Worm (Caenorhabditis elegans) whole organism, midembryonic: ENCODE measurements around the gene ubxn-2.

ENCODE experiments used
- T22C8.4 ChIP-seq: fragments of 200-800 bp; sonication (Bioruptor generic); IDR thresholded peaks from 2 replicates; pipeline ENCODE4 v1.3.6; 2022; ENCODE audit warnings: missing genetic modification characterization, missing compliant biosample characterization
- med-1 ChIP-seq: sonication (generic microtip); optimal IDR thresholded peaks from 2 replicates; lab custom pipeline; 2017; ENCODE audit warnings: missing genetic modification characterization, mild to moderate bottlenecking, missing compliant biosample characterization, antibody characterized with exemption, missing genetic modification reagents; ENCODE audit not compliant: insufficient read depth

DNA sequence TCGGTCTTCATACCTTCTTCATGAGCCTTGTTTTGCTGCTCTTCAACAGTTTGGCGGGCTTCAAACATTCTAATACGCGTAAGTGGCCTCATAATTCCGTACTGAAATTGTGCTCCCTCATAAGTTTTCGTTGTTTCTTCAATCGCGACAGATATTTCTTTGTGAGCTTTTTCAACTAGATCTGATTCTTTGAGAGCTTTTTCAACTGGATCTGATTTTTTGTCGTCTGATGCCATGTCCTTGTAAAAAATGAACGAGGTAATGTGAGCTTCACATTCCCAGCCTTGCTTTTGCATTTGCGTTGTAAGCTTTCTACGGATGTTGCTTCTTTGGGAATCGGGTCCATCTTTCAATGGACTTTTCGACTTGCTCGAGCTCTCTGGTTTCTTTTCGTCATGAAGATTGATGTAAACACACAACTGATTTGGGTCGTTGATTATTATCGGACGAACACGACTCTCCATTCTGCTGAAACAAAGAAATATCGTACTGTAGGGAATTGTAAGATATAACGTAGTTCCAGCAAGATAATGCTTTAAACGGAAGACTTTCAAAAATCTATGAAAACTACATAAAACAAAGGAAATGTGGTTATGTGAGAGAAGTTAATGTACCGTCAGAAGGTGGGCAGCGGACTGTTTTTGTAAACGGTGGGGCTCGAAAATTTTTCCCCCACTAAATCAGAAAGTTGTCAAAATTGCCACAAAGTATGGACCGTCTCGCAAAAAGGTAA lies 15.2 kb downstream of the ubxn-2 start, which contains the start of gene Y94H6A.10:
- no peak for TF ChIP-seq med-1 (GFP tag; lab: Kevin White, UChicago)
- no peak for TF ChIP-seq T22C8.4
